Fruit fly (Drosophila melanogaster) whole organism, embryonic: ENCODE results near the gene SkpC.

Source experiments
- Atf-2 ChIP-seq: fragments of 200-800 bp; sonication (Bioruptor generic); optimal IDR thresholded peaks from 2 replicates; lab custom pipeline; 2016; ENCODE audit warnings: missing biosample characterization, missing genetic modification characterization
- CG10267 ChIP-seq: fragments of 200-800 bp; sonication (Bioruptor generic); optimal IDR thresholded peaks from 2 replicates; lab custom pipeline; 2018; ENCODE audit warnings: missing biosample characterization, mild to moderate bottlenecking, missing genetic modification characterization, moderate library complexity
- CG10431 ChIP-seq: fragments of 200-800 bp; sonication (Bioruptor generic); optimal IDR thresholded peaks from 3 replicates; lab custom pipeline; 2018; ENCODE audit warnings: missing biosample characterization, mild to moderate bottlenecking, missing genetic modification characterization
- CG11085 ChIP-seq: fragments of 200-800 bp; sonication (Bioruptor generic); IDR thresholded peaks from 2 replicates; pipeline ENCODE4 v1.3.6; 2022; ENCODE audit warnings: missing biosample characterization, missing genetic modification characterization
- CG11093 ChIP-seq: fragments of 200-800 bp; sonication (Bioruptor generic); IDR thresholded peaks from 3 replicates; pipeline ENCODE4 v1.3.6; 2022; ENCODE audit warnings: missing biosample characterization, missing genetic modification characterization
- CG14050 ChIP-seq: fragments of 200-800 bp; sonication (Bioruptor generic); IDR thresholded peaks from 3 replicates; pipeline ENCODE4 v1.3.6; 2022; ENCODE audit warnings: missing biosample characterization, missing genetic modification characterization
- CG14667 ChIP-seq: fragments of 200-800 bp; sonication (Bioruptor generic); IDR thresholded peaks from 2 replicates; pipeline ENCODE4 v1.3.6; 2022; ENCODE audit warnings: missing biosample characterization, missing genetic modification characterization
- CG14860 ChIP-seq: fragments of 200-800 bp; sonication (Bioruptor generic); IDR thresholded peaks from 3 replicates; pipeline ENCODE4 v1.3.6; 2022; ENCODE audit warnings: missing biosample characterization, missing genetic modification characterization; ENCODE audit not compliant: partially characterized antibody
- CG15269 ChIP-seq: fragments of 200-800 bp; sonication (Bioruptor generic); optimal IDR thresholded peaks from 2 replicates; lab custom pipeline; 2018; ENCODE audit warnings: missing biosample characterization, mild to moderate bottlenecking, missing genetic modification characterization, moderate library complexity
- CG15514 ChIP-seq: fragments of 200-800 bp; sonication (Bioruptor generic); optimal IDR thresholded peaks from 3 replicates; lab custom pipeline; 2017; ENCODE audit warnings: missing biosample characterization, missing genetic modification characterization, mild to moderate bottlenecking, moderate library complexity, missing genetic modification reagents
- CG15696 ChIP-seq: fragments of 200-800 bp; sonication (Bioruptor generic); optimal IDR thresholded peaks from 2 replicates; lab custom pipeline; 2019; ENCODE audit warnings: missing biosample characterization, mild to moderate bottlenecking, missing genetic modification characterization, moderate library complexity
- CG18764 ChIP-seq: fragments of 200-800 bp; sonication (Bioruptor generic); optimal IDR thresholded peaks from 3 replicates; lab custom pipeline; 2016; ENCODE audit warnings: missing biosample characterization, missing genetic modification characterization
- CG2116 ChIP-seq: fragments of 200-800 bp; sonication (Bioruptor generic); optimal IDR thresholded peaks from 3 replicates; lab custom pipeline; 2018; ENCODE audit warnings: missing biosample characterization, mild to moderate bottlenecking, missing genetic modification characterization
- CG2202 ChIP-seq: fragments of 200-800 bp; sonication (Bioruptor generic); optimal IDR thresholded peaks from 2 replicates; lab custom pipeline; 2018; ENCODE audit warnings: missing biosample characterization, mild to moderate bottlenecking, missing genetic modification characterization
- CG2712 ChIP-seq: fragments of 200-800 bp; optimal IDR thresholded peaks from 3 replicates; lab custom pipeline; 2019; ENCODE audit warnings: missing biosample characterization, mild to moderate bottlenecking, missing genetic modification characterization, moderate library complexity
- CG3281 ChIP-seq: fragments of 200-800 bp; sonication (Bioruptor generic); optimal IDR thresholded peaks from 3 replicates; lab custom pipeline; 2017; ENCODE audit warnings: missing biosample characterization, mild to moderate bottlenecking, missing genetic modification characterization
- CG33213 ChIP-seq: fragments of 200-800 bp; sonication (Bioruptor generic); optimal IDR thresholded peaks from 3 replicates; lab custom pipeline; 2016; ENCODE audit warnings: missing biosample characterization, missing genetic modification characterization
- CG3726 ChIP-seq: fragments of 200-800 bp; sonication (Bioruptor generic); IDR thresholded peaks from 3 replicates; pipeline ENCODE4, ENCODE4 v1.3.6; 2022; ENCODE audit warnings: missing biosample characterization, missing genetic modification characterization
- CG6683 ChIP-seq: fragments of 200-800 bp; sonication (Bioruptor generic); optimal IDR thresholded peaks from 2 replicates; lab custom pipeline; 2017; ENCODE audit warnings: missing biosample characterization, mild to moderate bottlenecking, missing genetic modification characterization, missing genetic modification reagents
- CG6813 ChIP-seq: fragments of 200-800 bp; sonication (Bioruptor generic); optimal IDR thresholded peaks from 2 replicates; lab custom pipeline; 2017; ENCODE audit warnings: missing biosample characterization, missing genetic modification characterization, mild to moderate bottlenecking, moderate library complexity, missing genetic modification reagents
- CG8924 ChIP-seq: fragments of 200-800 bp; optimal IDR thresholded peaks from 3 replicates; lab custom pipeline; 2019; ENCODE audit warnings: missing biosample characterization, mild to moderate bottlenecking, missing genetic modification characterization, moderate library complexity
- CHES-1-like ChIP-seq: fragments of 200-800 bp; sonication (Bioruptor generic); optimal IDR thresholded peaks from 2 replicates; lab custom pipeline; 2016; ENCODE audit warnings: missing biosample characterization, missing genetic modification characterization
- D19A ChIP-seq: fragments of 200-800 bp; optimal IDR thresholded peaks from 3 replicates; lab custom pipeline; 2019; ENCODE audit warnings: missing biosample characterization, mild to moderate bottlenecking, missing genetic modification characterization, moderate library complexity
- Deaf1 ChIP-seq: fragments of 200-800 bp; optimal IDR thresholded peaks from 3 replicates; lab custom pipeline; 2019; ENCODE audit warnings: missing biosample characterization, mild to moderate bottlenecking, missing genetic modification characterization, moderate library complexity
- E2f1 ChIP-seq: fragments of 200-800 bp; sonication (Bioruptor generic); IDR thresholded peaks from 2 replicates; pipeline ENCODE4 v1.3.6; 2022; ENCODE audit warnings: missing biosample characterization, missing genetic modification characterization
- ERR ChIP-seq: fragments of 200-800 bp; sonication (Bioruptor generic); optimal IDR thresholded peaks from 2 replicates; lab custom pipeline; 2016; ENCODE audit warnings: missing biosample characterization, missing genetic modification characterization
- Hand ChIP-seq: fragments of 200-800 bp; sonication (Bioruptor generic); optimal IDR thresholded peaks from 2 replicates; lab custom pipeline; 2017; ENCODE audit warnings: mild to moderate bottlenecking, missing biosample characterization, missing genetic modification reagents, missing genetic modification characterization
- Hmr ChIP-seq: fragments of 200-800 bp; sonication (Bioruptor generic); optimal IDR thresholded peaks from 3 replicates; lab custom pipeline; 2017; ENCODE audit warnings: mild to moderate bottlenecking, missing biosample characterization, missing genetic modification reagents, missing genetic modification characterization
- MTF-1 ChIP-seq: fragments of 200-800 bp; sonication (Bioruptor generic); optimal IDR thresholded peaks from 2 replicates; lab custom pipeline; 2018; ENCODE audit warnings: missing biosample characterization, mild to moderate bottlenecking, missing genetic modification characterization, borderline replicate concordance
- Nf-YB ChIP-seq: fragments of 200-800 bp; sonication (Bioruptor generic); optimal IDR thresholded peaks from 3 replicates; lab custom pipeline; 2019; ENCODE audit warnings: missing biosample characterization, mild to moderate bottlenecking, missing genetic modification characterization, moderate library complexity
- Nf-YC ChIP-seq: fragments of 200-800 bp; optimal IDR thresholded peaks from 3 replicates; lab custom pipeline; 2019; ENCODE audit warnings: missing biosample characterization, mild to moderate bottlenecking, missing genetic modification characterization, moderate library complexity
- Stat92E ChIP-seq, 3 experiments: fragments of >200 bp in 2 of 3; fragments of 200-800 bp in 1 of 3; sonication (Bioruptor generic) in 1 of 3; optimal IDR thresholded peaks; 2 replicates each; lab custom pipeline; 2017 to 2019; ENCODE audit warnings: missing biosample characterization in 3 of 3, missing genetic modification characterization in 3 of 3, mild to moderate bottlenecking in 1 of 3, moderate library complexity in 1 of 3
- Xrp1 ChIP-seq: fragments of 200-800 bp; sonication (Bioruptor generic); IDR thresholded peaks from 2 replicates; pipeline ENCODE4 v1.3.6; 2022; ENCODE audit warnings: missing biosample characterization, missing genetic modification characterization
- ara ChIP-seq: fragments of 200-800 bp; sonication (Bioruptor generic); IDR thresholded peaks from 2 replicates; pipeline ENCODE4 v1.3.6; 2022; ENCODE audit warnings: missing biosample characterization, missing genetic modification characterization
- bbx ChIP-seq: fragments of 200-800 bp; sonication (Bioruptor generic); IDR thresholded peaks from 2 replicates; pipeline ENCODE4 v1.3.6; 2022; ENCODE audit warnings: missing biosample characterization, missing genetic modification characterization; ENCODE audit not compliant: partially characterized antibody
- br ChIP-seq: fragments of >200 bp; optimal IDR thresholded peaks from 2 replicates; lab custom pipeline; 2017
- cato ChIP-seq: fragments of 200-800 bp; sonication (Bioruptor generic); optimal IDR thresholded peaks from 2 replicates; lab custom pipeline; 2016; ENCODE audit warnings: missing biosample characterization, missing genetic modification characterization, borderline replicate concordance
- danr ChIP-seq: fragments of 200-800 bp; sonication (Bioruptor generic); IDR thresholded peaks from 2 replicates; pipeline ENCODE4 v1.3.6; 2022; ENCODE audit warnings: missing biosample characterization, missing genetic modification characterization
- dmrt11E ChIP-seq: fragments of 200-800 bp; sonication (Bioruptor generic); optimal IDR thresholded peaks from 3 replicates; lab custom pipeline; 2018; ENCODE audit warnings: missing biosample characterization, mild to moderate bottlenecking, missing genetic modification characterization, moderate library complexity
- esg ChIP-seq: fragments of 200-800 bp; sonication (Bioruptor generic); conservative IDR thresholded peaks from 2 replicates; pipeline ENCODE4 v1.3.6; 2022; ENCODE audit warnings: missing biosample characterization, missing genetic modification characterization
- fd3F ChIP-seq: fragments of 200-800 bp; sonication (Bioruptor generic); optimal IDR thresholded peaks from 2 replicates; lab custom pipeline; 2018; ENCODE audit warnings: missing biosample characterization, mild to moderate bottlenecking, missing genetic modification characterization, moderate library complexity
- gfzf ChIP-seq: fragments of 200-800 bp; sonication (Bioruptor generic); optimal IDR thresholded peaks from 2 replicates; lab custom pipeline; 2016; ENCODE audit warnings: missing biosample characterization, mild to moderate bottlenecking, missing genetic modification characterization, moderate library complexity
- grau ChIP-seq: fragments of 200-800 bp; optimal IDR thresholded peaks from 3 replicates; lab custom pipeline; 2019; ENCODE audit warnings: missing biosample characterization, mild to moderate bottlenecking, missing genetic modification characterization, moderate library complexity
- lilli ChIP-seq: fragments of 200-800 bp; sonication (Bioruptor generic); optimal IDR thresholded peaks from 3 replicates; lab custom pipeline; 2016; ENCODE audit warnings: missing biosample characterization, missing genetic modification characterization
- luna ChIP-seq: fragments of 200-800 bp; sonication (Bioruptor generic); optimal IDR thresholded peaks from 2 replicates; lab custom pipeline; 2016; ENCODE audit warnings: missing biosample characterization, missing genetic modification characterization
- nom ChIP-seq: fragments of 200-800 bp; sonication (Bioruptor generic); optimal IDR thresholded peaks from 2 replicates; lab custom pipeline; 2017; ENCODE audit warnings: missing biosample characterization, missing genetic modification characterization, mild to moderate bottlenecking, moderate library complexity, missing genetic modification reagents
- odd ChIP-seq: fragments of 200-800 bp; sonication (Bioruptor generic); optimal IDR thresholded peaks from 2 replicates; lab custom pipeline; 2017; ENCODE audit warnings: missing biosample characterization, mild to moderate bottlenecking, missing genetic modification characterization
- pita ChIP-seq: fragments of 200-800 bp; sonication (Bioruptor generic); optimal IDR thresholded peaks from 2 replicates; lab custom pipeline; 2017; ENCODE audit warnings: missing biosample characterization, mild to moderate bottlenecking, missing genetic modification characterization
- ssp ChIP-seq: fragments of 200-800 bp; sonication (Bioruptor generic); IDR thresholded peaks from 2 replicates; pipeline ENCODE4 v1.3.6; 2022; ENCODE audit warnings: missing biosample characterization, missing genetic modification characterization
- zf30C ChIP-seq: fragments of 200-800 bp; sonication (Bioruptor generic); optimal IDR thresholded peaks from 3 replicates; lab custom pipeline; 2018; ENCODE audit warnings: missing biosample characterization, mild to moderate bottlenecking, missing genetic modification characterization
- zfh2 ChIP-seq: fragments of 200-800 bp; sonication (Bioruptor generic); optimal IDR thresholded peaks from 2 replicates; lab custom pipeline; 2016; ENCODE audit warnings: missing biosample characterization, missing genetic modification characterization

SkpC gene

dm6 chrX:19851989-19852307 is 36.1 kb downstream of the SkpC start, which contains the start of the genes pico and Nup205 (continued):
- TF ChIP-seq ara (0 out of 2 replicates have a peak, but pooled peaks have one; percentile 37), lilli (GFP tag; lab: Kevin White, UChicago) (peak; percentile 57), grau (tag; lab: Kevin White, UChicago) (no peak), CG8924 (no peak), E2f1 (GFP tag; lab: Robert Waterston, UW) (0 out of 2 replicates have a peak, but pooled peaks have one; percentile 37), CG6813 (GFP tag; lab: Kevin White, UChicago) (no peak), CG14050 (GFP tag; lab: Robert Waterston, UW) (no peak), CG3281 (GFP tag; lab: Kevin White, UChicago) (no peak), D19A (tag; lab: Kevin White, UChicago) (no peak), CG14667 (GFP tag; lab: Robert Waterston, UW) (no peak), zfh2 (GFP tag; lab: Kevin White, UChicago) (peak; percentile 39), CG2712 (no peak), br (lab: Kevin White, UChicago) (no peak), CG10431 (GFP tag; lab: Kevin White, UChicago) (no peak), CG14860 (peak; percentile 55; the same call in 1 of the 3 replicates), luna (GFP tag; lab: Kevin White, UChicago) (no peak), Xrp1 (GFP tag; lab: Robert Waterston, UW) (no peak), Atf-2 (GFP tag; lab: Kevin White, UChicago) (no peak), esg (GFP tag; lab: Robert Waterston, UW) (no peak), CG2116 (peak; percentile 99), pita (GFP tag; lab: Kevin White, UChicago) (peak; percentile 98), MTF-1 (peak; percentile 19), CG15696 (tag; lab: Kevin White, UChicago) (no peak), CG15514 (GFP tag; lab: Kevin White, UChicago) (peak; percentile 94), ERR (GFP tag; lab: Kevin White, UChicago) (no peak), bbx (GFP tag; lab: Robert Waterston, UW) (peak; percentile 85), Hand (no peak), odd (GFP tag; lab: Kevin White, UChicago) (no peak), cato (GFP tag; lab: Kevin White, UChicago) (no peak), CG2202 (tag; lab: Kevin White, UChicago) (no peak), CG11093 (GFP tag; lab: Robert Waterston, UW) (no peak), Stat92E (GFP tag; optimal IDR thresholded peaks at IDR 0.05; lab: Kevin White, UChicago) (no peak), danr (GFP tag; lab: Robert Waterston, UW) (no peak), dmrt11E (tag; lab: Kevin White, UChicago) (no peak), CG18764 (GFP tag; lab: Kevin White, UChicago) (no peak), fd3F (GFP tag; lab: Kevin White, UChicago) (no peak), Nf-YC (tag; lab: Kevin White, UChicago) (peak; percentile 12), ssp (no peak), CG11085 (no peak), gfzf (GFP tag; lab: Kevin White, UChicago) (peak; percentile 71), Nf-YB (GFP tag; lab: Kevin White, UChicago) (no peak), CG33213 (GFP tag; lab: Kevin White, UChicago) (peak; percentile 87), CG15269 (tag; lab: Kevin White, UChicago) (no peak), CG10267 (peak; percentile 70), CG6683 (GFP tag; lab: Kevin White, UChicago) (no peak), Hmr (GFP tag; lab: Kevin White, UChicago) (no peak), nom (GFP tag; lab: Kevin White, UChicago) (no peak), Deaf1 (tag; lab: Kevin White, UChicago) (no peak), CHES-1-like (peak; percentile 61), CG3726 (GFP tag; lab: Robert Waterston, UW) (no peak), zf30C (GFP tag; lab: Kevin White, UChicago) (no peak)
